Worm (Caenorhabditis elegans): ENCODE measurements around the gene glb-11.

- TF ChIP-seq klf-2 (GFP tag; conservative IDR thresholded peaks at IDR 0.05), result no peak
- TF ChIP-seq ref-1 (GFP tag; conservative IDR thresholded peaks at IDR 0.05), result no peak
- TF ChIP-seq tab-1 (GFP tag; IDR thresholded peaks at IDR 0.05), result no peak
- TF ChIP-seq ztf-23 (GFP tag; IDR thresholded peaks at IDR 0.05), result no peak
- TF ChIP-seq T22C8.4 (GFP tag; IDR thresholded peaks at IDR 0.05), result no peak
These were observed 17.5 kb downstream of the glb-11 start for ce11 chrIII:3974503-3974902.
